Worm (Caenorhabditis elegans): ENCODE data around the gene Y70C5A.3.

DNA sequence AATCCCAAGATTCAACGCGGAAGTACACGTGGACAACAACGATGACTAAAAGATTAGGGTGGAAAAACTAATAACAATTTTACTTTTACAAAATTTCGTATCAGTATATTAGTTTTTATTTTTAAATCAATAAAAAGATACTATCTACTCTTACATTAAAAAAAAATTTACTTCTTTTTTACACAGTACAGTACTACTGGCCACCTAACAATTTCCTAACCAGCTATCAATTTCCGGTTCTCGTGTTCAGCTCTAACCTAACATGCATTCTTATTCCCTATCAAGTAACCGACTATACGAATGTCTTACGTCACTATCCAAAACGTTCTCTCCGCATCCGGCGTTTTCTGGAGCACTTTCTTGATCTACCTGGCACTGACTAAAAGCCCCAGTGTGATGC, 8.9 kb upstream of the Y70C5A.3 start, which contains the start of gene srd-21:
- no peak for TF ChIP-seq ama-1 (optimal IDR thresholded peaks at IDR 0.05)
- TF ChIP-seq ceh-13 (GFP tag; optimal IDR thresholded peaks at IDR 0.05): no peak
- no peak for TF ChIP-seq hmg-4 (GFP tag; optimal IDR thresholded peaks at IDR 0.05)
- TF ChIP-seq hnd-1 (tag; optimal IDR thresholded peaks at IDR 0.05): no peak
- no peak for TF ChIP-seq aly-1 (tag; optimal IDR thresholded peaks at IDR 0.05)
- no peak for TF ChIP-seq ets-7 (tag; optimal IDR thresholded peaks at IDR 0.05)
- TF ChIP-seq F13C5.2 (tag; optimal IDR thresholded peaks at IDR 0.05): no peak
- TF ChIP-seq tbx-37 (GFP tag; conservative IDR thresholded peaks at IDR 0.05): no peak
- TF ChIP-seq tra-4 (tag; optimal IDR thresholded peaks at IDR 0.05): no peak
- TF ChIP-seq ceh-36 (tag; optimal IDR thresholded peaks at IDR 0.05): no peak
- TF ChIP-seq hmbx-1 (tag; optimal IDR thresholded peaks at IDR 0.05): no peak
- no peak for TF ChIP-seq flt-1 (GFP tag; IDR thresholded peaks at IDR 0.05)
- no peak for TF ChIP-seq pes-1 (GFP tag; IDR thresholded peaks at IDR 0.05)
- TF ChIP-seq B0310.2 (tag; optimal IDR thresholded peaks at IDR 0.05): no peak

All from whole organism, early embryonic.